Fruit fly (Drosophila melanogaster): ENCODE results near the gene Prp6.

The Prp6 gene

dm6 chr3L:18922086-18922485 is 16.9 kb downstream of the Prp6 start, which contains the start of gene CG3819:
CG3819 (minus strand) TSS chr3L:18922108.
- no peak for TF ChIP-seq CG33557 (GFP tag; optimal IDR thresholded peaks at IDR 0.05)
- peak; percentile 71 for TF ChIP-seq mirr (GFP tag; optimal IDR thresholded peaks at IDR 0.05)
- TF ChIP-seq CG18599 (GFP tag; optimal IDR thresholded peaks at IDR 0.05): peak; percentile 4
- no peak for TF ChIP-seq eyg (GFP tag; optimal IDR thresholded peaks at IDR 0.05)
- TF ChIP-seq grn (GFP tag; optimal IDR thresholded peaks at IDR 0.05): peak; percentile 82
- peak; percentile 94 for TF ChIP-seq cwo (GFP tag; optimal IDR thresholded peaks at IDR 0.05)
- TF ChIP-seq exex (tag; optimal IDR thresholded peaks at IDR 0.05): peak; percentile 83

- TF ChIP-seq trh (GFP tag; optimal IDR thresholded peaks at IDR 0.05) (no peak), caup (GFP tag; optimal IDR thresholded peaks at IDR 0.05; ENCODE audit: severe bottlenecking) (no peak), CG4360 (GFP tag; IDR thresholded peaks at IDR 0.05) (no peak), pfk (GFP tag; optimal IDR thresholded peaks at IDR 0.05) (no peak), Chrac-16 (GFP tag; optimal IDR thresholded peaks at IDR 0.05) (no peak), CG1233 (GFP tag; optimal IDR thresholded peaks at IDR 0.05) (no peak), Lhr (GFP tag; optimal IDR thresholded peaks at IDR 0.05) (no peak), CG32767 (GFP tag; IDR thresholded peaks at IDR 0.05) (no peak), CG1647 (GFP tag; optimal IDR thresholded peaks at IDR 0.05) (no peak), corto (GFP tag; optimal IDR thresholded peaks at IDR 0.05) (no peak)
These were observed 19.6 kb downstream of the Prp6 start, which contains the start of gene CG43049 for dm6 chr3L:18924790-18925189. CG43049 (plus strand) TSS chr3L:18925090.

dm6 chr3L:18945938-18946337 is 40.8 kb downstream of the Prp6 start, which contains the start of gene CG32204:
CG32204 (minus strand) TSS chr3L:18946038.
- TF ChIP-seq scrt (GFP tag; optimal IDR thresholded peaks at IDR 0.05): peak; percentile 46
- TF ChIP-seq chinmo (GFP tag; IDR thresholded peaks at IDR 0.05; ENCODE audit: partially characterized antibody): 0 out of 4 replicates have a peak, but pooled peaks have one; percentile 24
- TF ChIP-seq peb (GFP tag; IDR thresholded peaks at IDR 0.05): no peak
- TF ChIP-seq abd-A (tag; optimal IDR thresholded peaks at IDR 0.05): peak; percentile 23
- TF ChIP-seq Ets65A (GFP tag): peak; percentile 82
- no peak for TF ChIP-seq trem (tag; optimal IDR thresholded peaks at IDR 0.05)
- peak; percentile 82 for TF ChIP-seq Deaf1 (tag; optimal IDR thresholded peaks at IDR 0.05)

dm6 chr3L:18946956-18947355 is 41.8 kb downstream of the Prp6 start:
- no peak for TF ChIP-seq CG30403 (GFP tag; optimal IDR thresholded peaks at IDR 0.05)
- TF ChIP-seq ftz-f1 (GFP tag; optimal IDR thresholded peaks at IDR 0.05): no peak
- no peak for TF ChIP-seq CG18476 (GFP tag; optimal IDR thresholded peaks at IDR 0.05)
- no peak for TF ChIP-seq CG7963 (GFP tag; IDR thresholded peaks at IDR 0.05; ENCODE audit: partially characterized antibody)
- no peak for TF ChIP-seq ash1 (GFP tag; optimal IDR thresholded peaks at IDR 0.05)
- peak; percentile 48; the same call in 1 of the 3 replicates for TF ChIP-seq zfh1 (GFP tag; IDR thresholded peaks at IDR 0.05)
- no peak for TF ChIP-seq Stat92E (GFP tag; optimal IDR thresholded peaks at IDR 0.05)
- no peak for TF ChIP-seq CG12155 (GFP tag; optimal IDR thresholded peaks at IDR 0.05)
- TF ChIP-seq vfl (GFP tag; optimal IDR thresholded peaks at IDR 0.05): no peak
- TF ChIP-seq chinmo (GFP tag; IDR thresholded peaks at IDR 0.05; ENCODE audit: partially characterized antibody): no peak
- no peak for TF ChIP-seq sim (GFP tag; IDR thresholded peaks at IDR 0.05)
- TF ChIP-seq hbn (GFP tag; IDR thresholded peaks at IDR 0.05; ENCODE audit: partially characterized antibody): no peak
- no peak for TF ChIP-seq HLH54F (GFP tag; optimal IDR thresholded peaks at IDR 0.05)
- TF ChIP-seq amos (GFP tag; IDR thresholded peaks at IDR 0.05; ENCODE audit: partially characterized antibody): no peak
- no peak for TF ChIP-seq CG17829 (tag; optimal IDR thresholded peaks at IDR 0.05)
- TF ChIP-seq Neu2 (GFP tag; optimal IDR thresholded peaks at IDR 0.05; ENCODE audit: borderline replicate concordance): no peak
- TF ChIP-seq CG10565 (GFP tag; optimal IDR thresholded peaks at IDR 0.05): no peak
- no peak for TF ChIP-seq kay (GFP tag; optimal IDR thresholded peaks at IDR 0.05)
- TF ChIP-seq Doc2 (GFP tag; IDR thresholded peaks at IDR 0.05): no peak
- TF ChIP-seq CG4360 (GFP tag; IDR thresholded peaks at IDR 0.05): no peak
- no peak for TF ChIP-seq CG10543 (GFP tag; optimal IDR thresholded peaks at IDR 0.05)
- no peak for TF ChIP-seq CG6813 (GFP tag; optimal IDR thresholded peaks at IDR 0.05)
- no peak for TF ChIP-seq Dbx (GFP tag; IDR thresholded peaks at IDR 0.05)
- peak; percentile 32 for TF ChIP-seq stwl (tag; optimal IDR thresholded peaks at IDR 0.05)

Data from whole organism, embryonic.